Worm (Caenorhabditis elegans) whole organism, late embryonic: ENCODE results near the gene K09C4.9.

ENCODE experiments used
- F13H6.1 ChIP-seq: sonication (generic microtip); optimal IDR thresholded peaks from 2 replicates; lab custom pipeline; 2016; ENCODE audit warnings: missing genetic modification characterization, missing compliant biosample characterization
- K02D7.2 ChIP-seq: sonication (generic microtip); optimal IDR thresholded peaks from 2 replicates; lab custom pipeline; 2017; ENCODE audit warnings: mild to moderate bottlenecking, missing genetic modification characterization, missing compliant biosample characterization
- T23F11.4 ChIP-seq: fragments of 200-800 bp; sonication (Bioruptor generic); optimal IDR thresholded peaks from 2 replicates; lab custom pipeline; 2018; ENCODE audit warnings: mild to moderate bottlenecking, missing genetic modification characterization, missing compliant biosample characterization
- Y22D7AL.16 ChIP-seq: sonication (generic microtip); optimal IDR thresholded peaks from 2 replicates; lab custom pipeline; 2016; ENCODE audit warnings: missing genetic modification characterization, missing compliant biosample characterization
- ahr-1 ChIP-seq: sonication (generic microtip); optimal IDR thresholded peaks from 2 replicates; lab custom pipeline; 2016; ENCODE audit warnings: missing genetic modification characterization, missing compliant biosample characterization
- ama-1 ChIP-seq: fragments of 150-350 bp; optimal IDR thresholded peaks from 2 replicates; lab custom pipeline; 2014
- ceh-14 ChIP-seq: sonication (generic microtip); optimal IDR thresholded peaks from 2 replicates; lab custom pipeline; 2016; ENCODE audit warnings: missing genotype, missing genetic modification characterization, missing compliant biosample characterization
- ceh-18 ChIP-seq: sonication (generic microtip); optimal IDR thresholded peaks from 2 replicates; lab custom pipeline; 2016; ENCODE audit warnings: missing genetic modification characterization, missing compliant biosample characterization
- ceh-19 ChIP-seq: fragments of 200-800 bp; sonication (Bioruptor generic); optimal IDR thresholded peaks from 2 replicates; lab custom pipeline; 2018; ENCODE audit warnings: mild to moderate bottlenecking, missing genetic modification characterization, missing compliant biosample characterization
- ceh-24 ChIP-seq: sonication (generic microtip); optimal IDR thresholded peaks from 2 replicates; lab custom pipeline; 2016; ENCODE audit warnings: mild to moderate bottlenecking, missing genetic modification characterization, missing compliant biosample characterization
- ceh-30 ChIP-seq: fragments of 150-350 bp; optimal IDR thresholded peaks from 2 replicates; lab custom pipeline; 2014; ENCODE audit warnings: missing biosample characterization, missing genetic modification characterization
- ceh-34 ChIP-seq: sonication (generic microtip); optimal IDR thresholded peaks from 2 replicates; lab custom pipeline; 2016; ENCODE audit warnings: mild to moderate bottlenecking, missing genetic modification characterization, missing compliant biosample characterization
- ceh-45 ChIP-seq: fragments of 200-800 bp; sonication (Bioruptor generic); IDR thresholded peaks from 2 replicates; pipeline ENCODE4 v1.3.6; 2022; ENCODE audit warnings: missing genetic modification reagents, missing genetic modification characterization, missing compliant biosample characterization
- ceh-6 ChIP-seq: fragments of 200-800 bp; sonication (Bioruptor generic); optimal IDR thresholded peaks from 2 replicates; lab custom pipeline; 2018; ENCODE audit warnings: mild to moderate bottlenecking, missing genetic modification characterization, missing compliant biosample characterization
- che-1 ChIP-seq: sonication (generic microtip); optimal IDR thresholded peaks from 2 replicates; lab custom pipeline; 2016; ENCODE audit warnings: mild to moderate bottlenecking, missing genetic modification characterization, missing compliant biosample characterization
- dve-1 ChIP-seq: sonication (generic microtip); optimal IDR thresholded peaks from 2 replicates; lab custom pipeline; 2017; ENCODE audit warnings: antibody characterized with exemption, mild to moderate bottlenecking, missing genetic modification characterization, missing compliant biosample characterization
- elt-2 ChIP-seq: sonication (generic microtip); optimal IDR thresholded peaks from 2 replicates; lab custom pipeline; 2016; ENCODE audit warnings: missing genetic modification reagents, missing genetic modification characterization, missing compliant biosample characterization
- elt-4 ChIP-seq: sonication (generic microtip); optimal IDR thresholded peaks from 2 replicates; lab custom pipeline; 2016; ENCODE audit warnings: missing genetic modification characterization, missing compliant biosample characterization
- ets-4 ChIP-seq: sonication (generic microtip); optimal IDR thresholded peaks from 2 replicates; lab custom pipeline; 2016; ENCODE audit warnings: missing genetic modification characterization, missing compliant biosample characterization
- fkh-10 ChIP-seq: fragments of 150-350 bp; optimal IDR thresholded peaks from 2 replicates; lab custom pipeline; 2014; ENCODE audit warnings: missing biosample characterization, missing genetic modification reagents, missing genetic modification characterization
- gmeb-2 ChIP-seq: sonication (generic microtip); optimal IDR thresholded peaks from 2 replicates; lab custom pipeline; 2016; ENCODE audit warnings: missing genetic modification characterization, inconsistent platforms, missing compliant biosample characterization
- hlh-13 ChIP-seq: fragments of 200-800 bp; sonication (Bioruptor generic); optimal IDR thresholded peaks from 2 replicates; lab custom pipeline; 2018; ENCODE audit warnings: mild to moderate bottlenecking, missing genetic modification characterization, missing compliant biosample characterization
- hlh-30 ChIP-seq: sonication (generic microtip); optimal IDR thresholded peaks from 2 replicates; lab custom pipeline; 2017; ENCODE audit warnings: antibody characterized with exemption, missing genetic modification characterization, missing compliant biosample characterization; ENCODE audit not compliant: insufficient read depth
- hlh-6 ChIP-seq: sonication (generic microtip); optimal IDR thresholded peaks from 2 replicates; lab custom pipeline; 2016; ENCODE audit warnings: missing genotype, missing genetic modification characterization, missing compliant biosample characterization
- hlh-8 ChIP-seq: sonication (generic microtip); optimal IDR thresholded peaks from 2 replicates; lab custom pipeline; 2016; ENCODE audit warnings: missing genotype, missing genetic modification characterization, missing compliant biosample characterization
- lin-11 ChIP-seq: fragments of 200-800 bp; sonication (Bioruptor generic); optimal IDR thresholded peaks from 2 replicates; lab custom pipeline; 2018; ENCODE audit warnings: mild to moderate bottlenecking, missing genetic modification characterization, missing compliant biosample characterization
- mec-3 ChIP-seq: sonication (generic microtip); optimal IDR thresholded peaks from 2 replicates; lab custom pipeline; 2016; ENCODE audit warnings: borderline replicate concordance, missing genetic modification characterization, missing compliant biosample characterization
- nhr-11 ChIP-seq: fragments of 150-350 bp; optimal IDR thresholded peaks from 2 replicates; lab custom pipeline; 2014; ENCODE audit warnings: missing biosample characterization, missing genetic modification characterization
- npax-4 ChIP-seq: sonication (generic microtip); optimal IDR thresholded peaks from 2 replicates; lab custom pipeline; 2016; ENCODE audit warnings: missing genetic modification characterization, missing compliant biosample characterization
- odd-2 ChIP-seq: sonication (generic microtip); optimal IDR thresholded peaks from 2 replicates; lab custom pipeline; 2017; ENCODE audit warnings: antibody characterized with exemption, mild to moderate bottlenecking, missing genetic modification characterization, missing compliant biosample characterization
- pag-3 ChIP-seq: sonication (generic microtip); optimal IDR thresholded peaks from 2 replicates; lab custom pipeline; 2016; ENCODE audit warnings: missing compliant biosample characterization, missing genetic modification characterization, borderline replicate concordance
- pat-9 ChIP-seq: fragments of 200-800 bp; sonication (Bioruptor generic); optimal IDR thresholded peaks from 2 replicates; lab custom pipeline; 2018; ENCODE audit warnings: mild to moderate bottlenecking, missing genetic modification characterization, moderate library complexity, missing compliant biosample characterization
- pax-1 ChIP-seq: fragments of 150-350 bp; optimal IDR thresholded peaks from 2 replicates; lab custom pipeline; 2014; ENCODE audit warnings: missing biosample characterization, missing genetic modification characterization
- pha-4 ChIP-seq: fragments of 150-350 bp; optimal IDR thresholded peaks from 2 replicates; lab custom pipeline; 2018; ENCODE audit warnings: missing biosample characterization, missing genetic modification reagents, missing genetic modification characterization
- pqm-1 ChIP-seq: sonication (generic microtip); optimal IDR thresholded peaks from 2 replicates; lab custom pipeline; 2016; ENCODE audit warnings: missing genetic modification characterization, missing compliant biosample characterization
- sdc-2 ChIP-seq: sonication (generic microtip); optimal IDR thresholded peaks from 2 replicates; lab custom pipeline; 2016; ENCODE audit warnings: missing genotype, missing genetic modification characterization, missing compliant biosample characterization
- sox-4 ChIP-seq: sonication (generic microtip); optimal IDR thresholded peaks from 2 replicates; lab custom pipeline; 2017; ENCODE audit warnings: mild to moderate bottlenecking, missing genetic modification characterization, inconsistent platforms, missing compliant biosample characterization
- tbx-2 ChIP-seq: sonication (generic microtip); optimal IDR thresholded peaks from 2 replicates; lab custom pipeline; 2016; ENCODE audit warnings: missing genetic modification characterization, missing compliant biosample characterization
- unc-3 ChIP-seq, 2 experiments: fragments of 200-800 bp in 1 of 2; sonication (Bioruptor generic) in 1 of 2; sonication (generic microtip) in 1 of 2; conservative IDR thresholded peaks in 1 of 2; optimal IDR thresholded peaks in 1 of 2; 2 replicates each; pipeline versions ENCODE4 v1.3.6 to Lab custom; 2016 to 2022; ENCODE audit warnings: missing compliant biosample characterization in 2 of 2, missing genetic modification characterization in 2 of 2, missing genetic modification reagents in 1 of 2
- unc-42 ChIP-seq: sonication (generic microtip); optimal IDR thresholded peaks from 2 replicates; lab custom pipeline; 2016; ENCODE audit warnings: missing genotype, missing genetic modification characterization, missing compliant biosample characterization
- unc-55 ChIP-seq: sonication (generic microtip); optimal IDR thresholded peaks from 2 replicates; lab custom pipeline; 2017; ENCODE audit warnings: missing biosample characterization, missing genetic modification reagents, missing genetic modification characterization
- unc-86 ChIP-seq: sonication (generic microtip); optimal IDR thresholded peaks from 2 replicates; lab custom pipeline; 2016; ENCODE audit warnings: missing genetic modification characterization, missing compliant biosample characterization
- zip-5 ChIP-seq: sonication (generic microtip); optimal IDR thresholded peaks from 2 replicates; lab custom pipeline; 2016; ENCODE audit warnings: missing genetic modification characterization, missing compliant biosample characterization
- ztf-16 ChIP-seq: sonication (generic microtip); optimal IDR thresholded peaks from 2 replicates; lab custom pipeline; 2017; ENCODE audit warnings: missing genetic modification characterization, missing compliant biosample characterization

Gene K09C4.9

ce11 chrX:3258842-3259241 is 12.7 kb downstream of the K09C4.9 start, which contains the start of gene lbp-1:
lbp-1 (plus strand) TSS chrX:3259142.
- TF ChIP-seq elt-2 (no peak), lin-11 (tag; lab: Kevin White, UChicago) (no peak), pat-9 (no peak), F13H6.1 (no peak), npax-4 (tag; lab: Kevin White, UChicago) (no peak), tbx-2 (tag; lab: Kevin White, UChicago) (no peak), nhr-11 (tag; lab: Kevin White, UChicago) (no peak), Y22D7AL.16 (tag; lab: Kevin White, UChicago) (no peak), ahr-1 (tag; lab: Kevin White, UChicago) (no peak), ama-1 (lab: Kevin White, UChicago) (no peak), T23F11.4 (no peak), unc-86 (no peak), ceh-14 (no peak), elt-4 (tag; lab: Kevin White, UChicago) (no peak), hlh-8 (tag; lab: Kevin White, UChicago) (no peak), odd-2 (tag; lab: Kevin White, UChicago) (no peak), ceh-19 (GFP tag; lab: Kevin White, UChicago) (no peak), ceh-34 (no peak)

- TF ChIP-seq zip-5 (tag; lab: Kevin White, UChicago) = no peak
- TF ChIP-seq pqm-1 = peak; percentile 39
- peak; percentile 97 for TF ChIP-seq elt-2
- no peak for TF ChIP-seq pha-4 (tag; lab: Kevin White, UChicago)
- peak; percentile 53 for TF ChIP-seq unc-55 (GFP tag; lab: Kevin White, UChicago)
- TF ChIP-seq sox-4 (tag; lab: Kevin White, UChicago) = no peak
- no peak for TF ChIP-seq hlh-13 (GFP tag; lab: Kevin White, UChicago)
- no peak for TF ChIP-seq pag-3
Observed at ce11 chrX:3256784-3257493, 14.6 kb downstream of the K09C4.9 start, which contains the start of gene lbp-3. lbp-3 (plus strand) TSS chrX:3257372.

DNA sequence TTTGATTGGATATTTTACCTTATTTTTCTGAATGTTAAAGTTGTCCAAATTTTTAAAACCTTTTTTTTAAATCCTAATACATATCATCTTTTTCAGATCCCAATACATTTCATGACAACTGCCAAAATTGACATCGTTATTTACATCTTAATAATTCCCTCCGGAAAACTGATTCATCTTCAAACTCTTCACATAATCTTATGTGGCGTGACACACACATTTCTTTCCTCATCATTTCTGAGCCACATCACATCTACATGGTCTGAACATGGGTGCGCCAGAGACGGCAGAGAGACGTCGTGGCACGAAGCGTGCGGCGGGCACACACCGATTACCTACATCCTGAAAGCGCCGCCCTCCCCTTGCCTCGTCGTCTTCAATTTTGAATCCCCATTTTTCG is 19.1 kb downstream of the K09C4.9 start, which contains the start of gene tba-9:
TSS of gene tba-9 (plus strand) at position 301 of the 400 bp plus-strand sequence.
- no peak for TF ChIP-seq hlh-6 (tag; lab: Kevin White, UChicago)
- TF ChIP-seq elt-4 (tag; lab: Kevin White, UChicago) = no peak
- no peak for TF ChIP-seq che-1 (tag; lab: Kevin White, UChicago)
- TF ChIP-seq sdc-2 = no peak
- no peak for TF ChIP-seq ztf-16
- no peak for TF ChIP-seq nhr-11 (tag; lab: Kevin White, UChicago)
- no peak for TF ChIP-seq unc-55 (GFP tag; lab: Kevin White, UChicago)
- no peak for TF ChIP-seq unc-3 (GFP tag; conservative IDR thresholded peaks at IDR 0.05; lab: Robert Waterston, UW)
- TF ChIP-seq unc-3 (tag; optimal IDR thresholded peaks at IDR 0.05; lab: Kevin White, UChicago) = no peak
- TF ChIP-seq hlh-30 = no peak
- TF ChIP-seq ceh-18 (tag; lab: Kevin White, UChicago) = no peak
- no peak for TF ChIP-seq Y22D7AL.16 (tag; lab: Kevin White, UChicago)
- TF ChIP-seq ama-1 (lab: Kevin White, UChicago) = no peak
- TF ChIP-seq unc-86 = no peak
- no peak for TF ChIP-seq mec-3 (tag; lab: Kevin White, UChicago)
- no peak for TF ChIP-seq pag-3

DNA sequence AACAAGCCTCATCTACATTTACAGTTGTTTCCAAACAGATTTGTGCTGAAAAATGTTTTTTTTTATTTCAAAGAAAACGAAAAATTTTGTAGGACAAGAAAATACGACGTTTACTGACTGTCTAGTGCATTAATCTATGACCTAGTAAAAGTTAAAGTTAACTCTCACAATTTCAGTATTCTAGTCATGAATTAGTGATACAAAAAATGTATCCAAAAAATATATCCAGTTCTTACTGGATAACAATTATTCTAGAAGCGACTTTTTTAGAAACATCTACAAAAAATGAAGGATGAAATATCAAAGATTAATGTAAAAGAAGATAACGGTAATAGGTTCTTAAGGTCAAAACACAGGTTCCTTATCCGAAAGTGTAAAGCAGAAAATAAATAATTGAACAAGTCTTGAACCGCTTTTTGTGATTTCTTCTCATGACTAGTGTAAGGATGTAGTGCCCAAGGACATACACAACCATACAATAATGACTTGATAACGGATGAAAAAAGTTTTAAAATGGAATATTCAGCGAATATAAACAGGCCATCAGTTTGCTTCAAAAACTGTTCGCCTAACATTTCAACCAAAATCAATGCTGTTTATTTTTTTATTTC is 21.0 kb downstream of the K09C4.9 start, which contains the start of gene pqn-37:
TSS of gene pqn-37 (minus strand) at position 51 of the 611 bp plus-strand sequence.
- TF ChIP-seq zip-5 (tag; lab: Kevin White, UChicago) (no peak), fkh-10 (GFP tag; lab: Kevin White, UChicago) (no peak), ceh-6 (no peak), Y22D7AL.16 (tag; lab: Kevin White, UChicago) (no peak), dve-1 (no peak), gmeb-2 (tag; lab: Kevin White, UChicago) (no peak), unc-42 (tag; lab: Kevin White, UChicago) (no peak), ceh-45 (no peak), nhr-11 (tag; lab: Kevin White, UChicago) (no peak), ets-4 (tag; lab: Kevin White, UChicago) (no peak), ceh-24 (no peak), K02D7.2 (tag; lab: Kevin White, UChicago) (no peak), ceh-30 (tag; lab: Kevin White, UChicago) (no peak), elt-2 (no peak), T23F11.4 (no peak), pax-1 (tag; lab: Kevin White, UChicago) (no peak)
